Fruit fly (Drosophila melanogaster): Measurements from ENCODE around the gene lush.

The lush gene

DNA sequence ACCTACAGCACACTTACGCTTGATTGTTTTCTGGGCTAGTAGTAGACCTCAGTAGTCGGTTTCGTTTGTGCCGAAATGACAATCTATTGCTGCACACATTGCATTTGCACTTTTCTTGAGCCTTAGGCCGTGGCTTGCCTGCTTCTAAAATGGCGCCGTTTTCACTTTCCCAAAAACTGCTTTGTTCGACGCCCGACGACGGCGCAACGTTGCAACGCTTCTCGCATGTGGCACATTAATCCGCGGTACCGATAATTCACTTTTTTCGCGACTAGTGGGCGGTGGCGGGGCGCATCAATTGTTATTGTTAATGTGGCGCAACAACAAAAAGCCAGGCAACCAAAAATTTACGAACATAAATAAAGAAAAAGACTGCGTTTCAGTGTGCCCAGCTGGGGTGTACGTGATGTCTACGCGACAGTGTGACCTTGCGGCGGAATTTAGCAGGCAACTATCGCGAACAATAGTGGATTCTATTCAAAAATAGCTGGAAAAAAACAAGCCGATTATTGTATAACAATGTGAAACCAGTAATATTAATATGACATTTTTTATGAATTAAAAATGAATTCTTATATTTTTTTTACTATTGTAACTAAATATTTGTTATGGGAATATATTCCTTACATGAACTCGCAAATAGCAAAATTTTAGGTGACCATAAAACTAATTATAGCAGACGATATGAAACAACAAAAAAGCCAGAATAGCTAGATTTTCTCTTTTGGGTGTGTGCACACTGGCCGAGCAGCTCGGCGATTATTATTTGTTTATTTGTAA, 7.3 kb downstream of the lush start, which contains the start of the genes ash1 and Taf6 (continued):
- no peak for TF ChIP-seq Dbx (GFP tag; IDR thresholded peaks at IDR 0.05)
- TF ChIP-seq BEAF-32 (GFP tag; optimal IDR thresholded peaks at IDR 0.05), result peak; percentile 89
- TF ChIP-seq CG12391 (tag; optimal IDR thresholded peaks at IDR 0.05), result peak; percentile 56
- TF ChIP-seq run (tag; optimal IDR thresholded peaks at IDR 0.05), result no peak
- no peak for TF ChIP-seq fd64A (GFP tag; optimal IDR thresholded peaks at IDR 0.05)
- no peak for TF ChIP-seq twi (tag; optimal IDR thresholded peaks at IDR 0.05)
- no peak for TF ChIP-seq CG32532 (GFP tag; IDR thresholded peaks at IDR 0.05)
- peak; percentile 76 for TF ChIP-seq CG10147 (GFP tag; optimal IDR thresholded peaks at IDR 0.05)
- TF ChIP-seq ase (GFP tag; IDR thresholded peaks at IDR 0.05), result no peak
- TF ChIP-seq CG12071 (GFP tag; optimal IDR thresholded peaks at IDR 0.05), result no peak
- TF ChIP-seq gro (GFP tag; optimal IDR thresholded peaks at IDR 0.05), result no peak
- TF ChIP-seq CG18619 (GFP tag; optimal IDR thresholded peaks at IDR 0.05), result no peak
- no peak for TF ChIP-seq Mad (GFP tag; optimal IDR thresholded peaks at IDR 0.05)
- no peak for TF ChIP-seq CG3407 (GFP tag; optimal IDR thresholded peaks at IDR 0.05)
- no peak for TF ChIP-seq Side (GFP tag; optimal IDR thresholded peaks at IDR 0.05)
- TF ChIP-seq CG4404 (GFP tag; IDR thresholded peaks at IDR 0.05), result no peak
- no peak for TF ChIP-seq Hey (tag; optimal IDR thresholded peaks at IDR 0.05)
- TF ChIP-seq jing (GFP tag; optimal IDR thresholded peaks at IDR 0.05), result no peak
- TF ChIP-seq zfh2 (GFP tag; optimal IDR thresholded peaks at IDR 0.05), result no peak
- TF ChIP-seq Ssrp (tag; optimal IDR thresholded peaks at IDR 0.05), result no peak
- no peak for TF ChIP-seq CG2678 (tag; optimal IDR thresholded peaks at IDR 0.05)
- TF ChIP-seq trh (GFP tag; optimal IDR thresholded peaks at IDR 0.05), result no peak
- no peak for TF ChIP-seq dm (GFP tag; optimal IDR thresholded peaks at IDR 0.05)
- no peak for TF ChIP-seq CG6854 (GFP tag; optimal IDR thresholded peaks at IDR 0.05)
- no peak for TF ChIP-seq Ptx1 (GFP tag; IDR thresholded peaks at IDR 0.05)
- peak; percentile 13 for TF ChIP-seq hkb (optimal IDR thresholded peaks at IDR 0.05)
- TF ChIP-seq hkb (GFP tag; IDR thresholded peaks at IDR 0.05), result no peak
- no peak for TF ChIP-seq CG7745 (tag; optimal IDR thresholded peaks at IDR 0.05)
- TF ChIP-seq CG12236 (GFP tag; optimal IDR thresholded peaks at IDR 0.05), result no peak
- peak; percentile 64 for TF ChIP-seq CG30020 (tag; optimal IDR thresholded peaks at IDR 0.05)
- no peak for TF ChIP-seq CG11093 (GFP tag; IDR thresholded peaks at IDR 0.05)
- TF ChIP-seq CG1024 (GFP tag; IDR thresholded peaks at IDR 0.05), result no peak
- TF ChIP-seq sqz (GFP tag; optimal IDR thresholded peaks at IDR 0.05), result no peak
- no peak for TF ChIP-seq CG3281 (GFP tag; optimal IDR thresholded peaks at IDR 0.05)
- TF ChIP-seq salm (tag; optimal IDR thresholded peaks at IDR 0.05), result no peak
- TF ChIP-seq CG10959 (GFP tag; IDR thresholded peaks at IDR 0.05), result no peak
- no peak for TF ChIP-seq kni (GFP tag; optimal IDR thresholded peaks at IDR 0.05)
- no peak for TF ChIP-seq toy (GFP tag; IDR thresholded peaks at IDR 0.05)
- no peak for TF ChIP-seq az2 (GFP tag; optimal IDR thresholded peaks at IDR 0.05)
- TF ChIP-seq ind (GFP tag; optimal IDR thresholded peaks at IDR 0.05), result no peak
- no peak for TF ChIP-seq Atf3 (GFP tag; optimal IDR thresholded peaks at IDR 0.05)
- no peak for TF ChIP-seq Neu2 (GFP tag; optimal IDR thresholded peaks at IDR 0.05; ENCODE audit: borderline replicate concordance)
- TF ChIP-seq al (GFP tag; IDR thresholded peaks at IDR 0.05), result no peak
- no peak for TF ChIP-seq gcm2 (GFP tag; optimal IDR thresholded peaks at IDR 0.05)
- no peak for TF ChIP-seq Dfd (GFP tag; optimal IDR thresholded peaks at IDR 0.05)
- no peak for TF ChIP-seq CG7987 (GFP tag; optimal IDR thresholded peaks at IDR 0.05)
- no peak for TF ChIP-seq NfI (GFP tag; optimal IDR thresholded peaks at IDR 0.05)
- TF ChIP-seq CG33213 (GFP tag; optimal IDR thresholded peaks at IDR 0.05), result no peak
- TF ChIP-seq ken (GFP tag; IDR thresholded peaks at IDR 0.05), result no peak
- TF ChIP-seq CG10366 (GFP tag; IDR thresholded peaks at IDR 0.05), result no peak
- TF ChIP-seq chif (GFP tag; optimal IDR thresholded peaks at IDR 0.05), result no peak
